Worm (Caenorhabditis elegans): ENCODE data around the gene tiar-1.

tiar-1 gene

DNA sequence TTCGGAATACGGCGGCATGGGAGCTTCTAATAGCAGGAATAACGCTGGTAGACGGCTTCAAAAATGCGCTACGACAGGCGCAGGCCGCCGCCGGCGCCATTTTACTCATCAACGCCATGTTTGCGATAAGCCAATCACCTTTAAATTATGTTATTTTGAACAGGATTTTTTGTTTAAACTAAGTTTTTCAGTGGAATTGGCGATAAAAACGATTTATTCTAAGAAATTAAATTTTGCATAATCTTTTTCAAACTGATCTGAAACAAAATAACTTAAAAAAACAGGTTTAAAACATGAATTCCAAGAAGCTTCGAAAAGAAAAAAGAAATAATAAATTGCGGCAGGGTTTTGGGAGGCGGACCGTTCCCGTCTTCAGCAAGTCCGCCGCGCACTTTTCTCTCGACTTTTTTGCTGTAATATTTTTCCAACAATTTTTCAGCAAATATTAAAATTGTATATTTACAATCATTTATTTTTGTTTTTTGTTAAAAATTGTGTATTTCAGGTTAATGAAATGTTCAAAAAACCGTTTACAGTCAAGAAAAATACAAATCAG, 23.3 kb downstream of the tiar-1 start, which contains the start of the genes ndub-5 and eif-2D:
Gene ndub-5, minus strand, starts transcription at position 138 of the 556 bp plus-strand sequence.
Gene eif-2D, plus strand, starts transcription at position 506 of the 556 bp plus-strand sequence.
- TF ChIP-seq hmg-11 (tag; optimal IDR thresholded peaks at IDR 0.05) = peak; percentile 6
- peak; percentile 15 for TF ChIP-seq elt-2 (tag; optimal IDR thresholded peaks at IDR 0.05)
- no peak for TF ChIP-seq egl-5 (tag; optimal IDR thresholded peaks at IDR 0.05)
- TF ChIP-seq pha-4 (tag; optimal IDR thresholded peaks at IDR 0.05) = peak; percentile 26
- no peak for TF ChIP-seq unc-62 (GFP tag; optimal IDR thresholded peaks at IDR 0.05)
- no peak for TF ChIP-seq nhr-43 (tag; optimal IDR thresholded peaks at IDR 0.05; ENCODE audit: poor library complexity, severe bottlenecking)
- TF ChIP-seq ZK546.5 (tag; optimal IDR thresholded peaks at IDR 0.05) = no peak
- TF ChIP-seq nhr-77 (tag; optimal IDR thresholded peaks at IDR 0.05) = no peak
- no peak for TF ChIP-seq egl-27 (tag; optimal IDR thresholded peaks at IDR 0.05)
- no peak for TF ChIP-seq nhr-76 (tag; optimal IDR thresholded peaks at IDR 0.05)
- no peak for TF ChIP-seq lin-15B (tag; optimal IDR thresholded peaks at IDR 0.05)
- TF ChIP-seq snpc-4 (tag; optimal IDR thresholded peaks at IDR 0.05) = peak; percentile 18
- peak; percentile 42 for TF ChIP-seq nfya-1 (tag; optimal IDR thresholded peaks at IDR 0.05; ENCODE audit: insufficient read depth)

ce11 chrII:5688959-5689358, 25.7 kb downstream of the tiar-1 start, which contains the start of gene C25H3.11:
Gene C25H3.11, minus strand, starts transcription at chrII:5689040.
- TF ChIP-seq nhr-77 (tag; optimal IDR thresholded peaks at IDR 0.05) = no peak
- no peak for TF ChIP-seq egl-27 (tag; optimal IDR thresholded peaks at IDR 0.05)
- no peak for TF ChIP-seq egl-5 (tag; optimal IDR thresholded peaks at IDR 0.05)
- TF ChIP-seq snpc-4 (tag; optimal IDR thresholded peaks at IDR 0.05) = peak; percentile 29
- TF ChIP-seq pqm-1 (tag; optimal IDR thresholded peaks at IDR 0.05) = peak; percentile 26
- peak; percentile 52 for TF ChIP-seq ama-1 (optimal IDR thresholded peaks at IDR 0.05)
- TF ChIP-seq nfya-1 (tag; optimal IDR thresholded peaks at IDR 0.05; ENCODE audit: insufficient read depth) = peak; percentile 67
- peak; percentile 53 for TF ChIP-seq lin-15B (tag; optimal IDR thresholded peaks at IDR 0.05)
- peak; percentile 42 for TF ChIP-seq pha-4 (tag; optimal IDR thresholded peaks at IDR 0.05)
- peak; percentile 70 for TF ChIP-seq elt-2 (tag; optimal IDR thresholded peaks at IDR 0.05)
- peak; percentile 4 for TF ChIP-seq lsy-12 (tag; optimal IDR thresholded peaks at IDR 0.05)

DNA sequence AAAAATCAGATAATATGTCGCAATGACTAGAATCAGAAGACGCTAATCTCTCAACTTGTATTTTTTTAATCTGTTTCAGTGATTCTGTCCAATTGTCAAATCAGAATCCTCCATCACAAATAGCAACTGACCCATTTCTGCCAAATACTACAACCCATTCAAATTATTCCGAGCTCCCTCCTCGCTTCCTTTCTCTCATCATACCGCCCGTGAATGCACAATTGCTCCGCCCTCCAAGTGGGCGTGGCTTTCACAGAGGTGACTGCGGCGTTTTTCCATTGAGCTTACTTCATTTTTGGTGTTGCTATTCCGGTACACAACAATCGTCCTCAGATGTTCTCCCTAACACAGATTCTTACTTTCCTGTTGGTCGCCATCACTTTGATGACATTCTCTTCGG, 33.9 kb downstream of the tiar-1 start, which contains the start of gene flp-27:
Gene flp-27, plus strand, starts transcription at position 301 of the 400 bp plus-strand sequence.
- TF ChIP-seq skn-1 (tag; optimal IDR thresholded peaks at IDR 0.05) = no peak
- no peak for TF ChIP-seq fkh-10 (GFP tag; optimal IDR thresholded peaks at IDR 0.05)
- TF ChIP-seq ama-1 (optimal IDR thresholded peaks at IDR 0.05) = no peak
- TF ChIP-seq ZK546.5 (tag; optimal IDR thresholded peaks at IDR 0.05) = no peak
- no peak for TF ChIP-seq daf-12 (tag; optimal IDR thresholded peaks at IDR 0.05)

DNA sequence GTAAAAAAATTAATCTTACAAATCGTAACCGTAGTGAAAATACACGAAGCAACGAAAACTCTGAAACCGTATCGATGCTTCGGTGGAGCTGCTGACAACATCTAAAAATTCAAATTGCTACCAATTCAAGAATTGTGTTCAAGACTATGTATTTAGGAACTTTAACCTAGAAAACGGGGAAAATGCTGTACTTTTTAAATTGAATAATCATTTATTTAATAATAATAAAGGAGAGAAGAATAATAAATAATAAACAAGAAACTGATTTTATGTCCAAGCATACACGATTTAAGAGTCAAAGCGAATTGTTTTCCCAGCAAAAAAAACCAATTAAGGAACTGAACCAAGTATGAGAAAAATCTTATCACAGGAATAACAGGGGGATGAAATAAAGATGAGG, 45.0 kb downstream of the tiar-1 start, which contains the start of gene C25H3.17:
Gene C25H3.17, minus strand, starts transcription at position 101 of the 400 bp plus-strand sequence.
- no peak for TF ChIP-seq nhr-67 (tag; optimal IDR thresholded peaks at IDR 0.05)
- TF ChIP-seq ceh-82 (tag; optimal IDR thresholded peaks at IDR 0.05) = no peak
- TF ChIP-seq nhr-43 (tag; optimal IDR thresholded peaks at IDR 0.05; ENCODE audit: poor library complexity, severe bottlenecking) = no peak
- TF ChIP-seq daf-12 (tag; optimal IDR thresholded peaks at IDR 0.05) = no peak
- no peak for TF ChIP-seq ceh-9 (tag; optimal IDR thresholded peaks at IDR 0.05)
- TF ChIP-seq nhr-28 (tag; optimal IDR thresholded peaks at IDR 0.05) = no peak
- TF ChIP-seq ama-1 (optimal IDR thresholded peaks at IDR 0.05) = no peak
- TF ChIP-seq egl-27 (tag; optimal IDR thresholded peaks at IDR 0.05) = no peak
- TF ChIP-seq ceh-16 (tag; optimal IDR thresholded peaks at IDR 0.05) = no peak

ce11 chrII:5668830-5669229, 45.8 kb downstream of the tiar-1 start, which contains the start of gene C25H3.7:
Gene C25H3.7, minus strand, starts transcription at chrII:5668930.
- TF ChIP-seq ceh-16 (tag; optimal IDR thresholded peaks at IDR 0.05) (no peak), nhr-67 (tag; optimal IDR thresholded peaks at IDR 0.05) (no peak), sea-2 (GFP tag; optimal IDR thresholded peaks at IDR 0.05) (no peak)

DNA sequence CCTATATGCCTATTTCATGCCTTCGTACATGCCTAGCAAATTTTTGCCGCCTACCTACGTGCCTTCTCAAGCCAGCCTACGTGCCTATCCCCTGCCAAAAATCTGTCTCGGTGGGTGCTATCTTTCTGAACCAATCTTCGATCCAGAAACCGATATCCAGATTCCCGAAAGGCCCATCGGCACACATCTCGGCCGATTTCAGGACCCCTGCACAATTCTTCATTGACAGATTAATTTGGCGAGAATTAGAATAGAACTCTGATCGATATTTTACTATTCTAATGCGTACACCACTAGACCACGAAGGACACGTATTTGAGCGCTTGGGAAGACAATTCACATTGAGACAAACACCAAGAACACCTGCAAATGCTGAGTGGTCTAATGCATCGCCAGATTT, 47.1 kb downstream of the tiar-1 start:
- TF ChIP-seq skn-1 (tag; optimal IDR thresholded peaks at IDR 0.05) = no peak
- no peak for TF ChIP-seq ztf-4 (tag; optimal IDR thresholded peaks at IDR 0.05)
- TF ChIP-seq nhr-43 (tag; optimal IDR thresholded peaks at IDR 0.05; ENCODE audit: poor library complexity, severe bottlenecking) = no peak
- TF ChIP-seq mml-1 (tag; optimal IDR thresholded peaks at IDR 0.05) = no peak
- TF ChIP-seq pha-4 (tag; optimal IDR thresholded peaks at IDR 0.05) = no peak
- no peak for TF ChIP-seq jun-1 (tag; optimal IDR thresholded peaks at IDR 0.05)
- TF ChIP-seq snpc-4 (tag; optimal IDR thresholded peaks at IDR 0.05) = no peak
- TF ChIP-seq daf-12 (tag; optimal IDR thresholded peaks at IDR 0.05) = no peak
- no peak for TF ChIP-seq elt-3 (tag; optimal IDR thresholded peaks at IDR 0.05)
- no peak for TF ChIP-seq nhr-237 (tag; optimal IDR thresholded peaks at IDR 0.05)
- TF ChIP-seq nhr-23 (tag; optimal IDR thresholded peaks at IDR 0.05) = no peak
- TF ChIP-seq pqm-1 (tag; optimal IDR thresholded peaks at IDR 0.05) = no peak
- TF ChIP-seq nhr-67 (tag; optimal IDR thresholded peaks at IDR 0.05) = no peak
- no peak for TF ChIP-seq ceh-82 (tag; optimal IDR thresholded peaks at IDR 0.05)
- TF ChIP-seq nhr-77 (tag; optimal IDR thresholded peaks at IDR 0.05) = no peak
- no peak for TF ChIP-seq ama-1 (optimal IDR thresholded peaks at IDR 0.05)
- no peak for TF ChIP-seq aly-2 (tag; optimal IDR thresholded peaks at IDR 0.05)

Data from whole organism, L3 larva.